Worm (Caenorhabditis elegans) whole organism, L1 larva: ENCODE measurements around the gene pals-30.

Experiments used
- C04F5.9 ChIP-seq: sonication (generic microtip); optimal IDR thresholded peaks from 2 replicates; lab custom pipeline; 2016; ENCODE audit warnings: missing genetic modification characterization, missing compliant biosample characterization
- ceh-82 ChIP-seq, 3 experiments: fragments of 150-350 bp in 1 of 3; sonication (generic microtip) in 2 of 3; optimal IDR thresholded peaks; 2 replicates each; lab custom pipeline; 2014 to 2017; ENCODE audit warnings: missing biosample characterization in 3 of 3, missing genetic modification characterization in 3 of 3
- ces-1 ChIP-seq: fragments of 150-350 bp; optimal IDR thresholded peaks from 2 replicates; lab custom pipeline; 2014; ENCODE audit warnings: missing biosample characterization, missing genetic modification reagents, missing genetic modification characterization
- elt-3 ChIP-seq, 6 experiments: fragments of 150-350 bp in 1 of 6; sonication (generic microtip); optimal IDR thresholded peaks; 2 replicates each; lab custom pipeline; 2017 to 2018; ENCODE audit warnings: missing biosample characterization in 6 of 6, missing genetic modification characterization in 6 of 6, inconsistent platforms in 1 of 6
- nhr-237 ChIP-seq: fragments of 150-350 bp; optimal IDR thresholded peaks from 2 replicates; lab custom pipeline; 2014; ENCODE audit warnings: missing biosample characterization, missing genetic modification characterization
- nhr-90 ChIP-seq: sonication (generic microtip); optimal IDR thresholded peaks from 2 replicates; lab custom pipeline; 2016; ENCODE audit warnings: mild to moderate bottlenecking, missing genetic modification characterization, missing compliant biosample characterization; ENCODE audit not compliant: poor library complexity
- unc-130 ChIP-seq: fragments of 150-350 bp; optimal IDR thresholded peaks from 2 replicates; lab custom pipeline; 2017; ENCODE audit warnings: missing biosample characterization, missing genetic modification characterization, inconsistent platforms
- unc-62 ChIP-seq: fragments of 150-350 bp; optimal IDR thresholded peaks from 2 replicates; lab custom pipeline; 2014; ENCODE audit warnings: missing biosample characterization, missing genetic modification reagents, missing genetic modification characterization
- unc-98 ChIP-seq: fragments of 200-800 bp; sonication (Bioruptor generic); IDR thresholded peaks from 2 replicates; pipeline ENCODE4 v1.3.6; 2022; ENCODE audit warnings: missing genetic modification characterization, missing compliant biosample characterization

- no peak for TF ChIP-seq unc-62 (GFP tag; lab: Kevin White, UChicago)
- no peak for TF ChIP-seq nhr-90
- TF ChIP-seq elt-3 (tag; optimal IDR thresholded peaks at IDR 0.05; lab: Kevin White, UChicago) = no peak
- TF ChIP-seq ceh-82 (tag; optimal IDR thresholded peaks at IDR 0.05; lab: Kevin White, UChicago) = no peak
- TF ChIP-seq ces-1 (GFP tag; lab: Kevin White, UChicago) = no peak
- no peak for TF ChIP-seq unc-130 (tag; lab: Kevin White, UChicago)
- no peak for TF ChIP-seq unc-98 (GFP tag; lab: Robert Waterston, UW)
- no peak for TF ChIP-seq nhr-237 (tag; lab: Kevin White, UChicago)
- no peak for TF ChIP-seq C04F5.9 (tag; lab: Kevin White, UChicago)
Observed at ce11 chrIV:14565062-14565461, 13.3 kb upstream of the pals-30 start, which contains the start of gene Y57G11B.2.
